Worm (Caenorhabditis elegans) whole organism, L4 larva: ENCODE data around the gene srsx-11.

Source experiments
- F10B5.3 ChIP-seq: sonication (generic microtip); optimal IDR thresholded peaks from 2 replicates; lab custom pipeline; 2016; ENCODE audit warnings: mild to moderate bottlenecking, missing genetic modification characterization, missing compliant biosample characterization
- F26F4.8 ChIP-seq: fragments of 200-800 bp; sonication (Bioruptor generic); conservative IDR thresholded peaks from 2 replicates; pipeline ENCODE4 v1.3.6; 2022; ENCODE audit warnings: missing genetic modification characterization, missing compliant biosample characterization
- R02D3.7 ChIP-seq: fragments of 150-350 bp; sonication (generic microtip); optimal IDR thresholded peaks from 3 replicates; lab custom pipeline; 2014; ENCODE audit warnings: missing biosample characterization, missing genetic modification characterization
- T20F7.1 ChIP-seq: fragments of 200-800 bp; sonication (Bioruptor generic); optimal IDR thresholded peaks from 2 replicates; lab custom pipeline; 2018; ENCODE audit warnings: mild to moderate bottlenecking, missing genetic modification characterization, missing compliant biosample characterization
- aha-1 ChIP-seq: fragments of 150-350 bp; peaks from one replicate; lab custom pipeline; 2014; ENCODE audit warnings: missing biosample characterization, missing genetic modification characterization
- ceh-20 ChIP-seq: fragments of 200-800 bp; sonication (Bioruptor generic); IDR thresholded peaks from 2 replicates; pipeline ENCODE4 v1.3.6; 2022; ENCODE audit warnings: missing genetic modification reagents, missing genetic modification characterization, missing compliant biosample characterization
- ceh-28 ChIP-seq: fragments of 150-350 bp; optimal IDR thresholded peaks from 2 replicates; lab custom pipeline; 2014; ENCODE audit warnings: missing biosample characterization, missing genetic modification reagents, missing genetic modification characterization
- ceh-82 ChIP-seq: sonication (generic microtip); optimal IDR thresholded peaks from 2 replicates; lab custom pipeline; 2017; ENCODE audit warnings: missing biosample characterization, missing genetic modification characterization
- daf-8 ChIP-seq: fragments of 200-800 bp; sonication (Bioruptor generic); IDR thresholded peaks from 2 replicates; pipeline ENCODE4 v1.3.6; 2022; ENCODE audit warnings: missing genetic modification characterization, missing compliant biosample characterization
- dpl-1 ChIP-seq: fragments of 150-350 bp; optimal IDR thresholded peaks from 2 replicates; lab custom pipeline; 2014; ENCODE audit warnings: missing biosample characterization, missing genetic modification reagents, missing genetic modification characterization
- fkh-10 ChIP-seq: fragments of 150-350 bp; optimal IDR thresholded peaks from 2 replicates; lab custom pipeline; 2014; ENCODE audit warnings: missing biosample characterization, missing genetic modification reagents, missing genetic modification characterization
- hif-1 ChIP-seq, 2 experiments: sonication (generic microtip); optimal IDR thresholded peaks; 2 replicates each; lab custom pipeline; 2016 to 2017; ENCODE audit warnings: missing compliant biosample characterization in 2 of 2, missing genetic modification characterization in 2 of 2, missing genetic modification reagents in 2 of 2, missing genotype in 2 of 2, mild to moderate bottlenecking in 1 of 2
- hmg-1.1 ChIP-seq: fragments of 200-800 bp; sonication (Bioruptor generic); IDR thresholded peaks from 2 replicates; pipeline ENCODE4 v1.3.6; 2022; ENCODE audit warnings: missing genetic modification reagents, missing genetic modification characterization, missing compliant biosample characterization
- lim-7 ChIP-seq: fragments of 200-800 bp; sonication (Bioruptor generic); IDR thresholded peaks from 2 replicates; pipeline ENCODE4 v1.3.6; 2022; ENCODE audit warnings: missing genetic modification characterization, missing compliant biosample characterization
- lin-1 ChIP-seq: fragments of 200-800 bp; sonication (Bioruptor generic); IDR thresholded peaks from 2 replicates; pipeline ENCODE4 v1.3.6; 2022; ENCODE audit warnings: missing genetic modification reagents, missing genetic modification characterization, missing compliant biosample characterization
- lin-38 ChIP-seq: fragments of 200-800 bp; sonication (Bioruptor generic); IDR thresholded peaks from 2 replicates; pipeline ENCODE4 v1.3.6; 2022; ENCODE audit warnings: missing genetic modification reagents, missing genetic modification characterization, missing compliant biosample characterization
- lin-39 ChIP-seq: fragments of 150-350 bp; optimal IDR thresholded peaks from 2 replicates; lab custom pipeline; 2014; ENCODE audit warnings: missing biosample characterization, missing genetic modification reagents, missing genetic modification characterization
- lir-3 ChIP-seq: sonication (generic microtip); optimal IDR thresholded peaks from 2 replicates; lab custom pipeline; 2016; ENCODE audit warnings: mild to moderate bottlenecking, missing genetic modification characterization, missing compliant biosample characterization
- mdl-1 ChIP-seq, 2 experiments: fragments of 150-350 bp in 1 of 2; sonication (generic microtip) in 1 of 2; optimal IDR thresholded peaks; 2 replicates each; lab custom pipeline; 2014 to 2017; ENCODE audit warnings: missing biosample characterization in 2 of 2, missing genetic modification characterization in 2 of 2
- mep-1 ChIP-seq: fragments of 150-350 bp; sonication (generic microtip); optimal IDR thresholded peaks from 3 replicates; lab custom pipeline; 2014; ENCODE audit warnings: missing biosample characterization, missing genetic modification characterization
- mxl-2 ChIP-seq: fragments of 200-800 bp; sonication (Bioruptor generic); conservative IDR thresholded peaks from 2 replicates; pipeline ENCODE4 v1.3.6; 2022; ENCODE audit warnings: missing genetic modification reagents, missing genetic modification characterization, missing compliant biosample characterization
- mxl-3 ChIP-seq: fragments of 200-800 bp; sonication (Bioruptor generic); optimal IDR thresholded peaks from 2 replicates; lab custom pipeline; 2018; ENCODE audit warnings: mild to moderate bottlenecking, missing genetic modification characterization, missing compliant biosample characterization
- nhr-42 ChIP-seq: fragments of 200-800 bp; sonication (Bioruptor generic); IDR thresholded peaks from 2 replicates; pipeline ENCODE4 v1.3.6; 2022; ENCODE audit warnings: missing genetic modification characterization, missing compliant biosample characterization
- nhr-76 ChIP-seq: fragments of 150-350 bp; optimal IDR thresholded peaks from 2 replicates; lab custom pipeline; 2014; ENCODE audit warnings: missing biosample characterization, missing genetic modification characterization
- rbr-2 ChIP-seq: sonication (generic microtip); optimal IDR thresholded peaks from 2 replicates; lab custom pipeline; 2016; ENCODE audit warnings: missing genotype, missing genetic modification characterization, missing compliant biosample characterization
- saeg-2 ChIP-seq: fragments of 200-800 bp; sonication (Bioruptor generic); IDR thresholded peaks from 2 replicates; pipeline ENCODE4 v1.3.6; 2022; ENCODE audit warnings: missing genetic modification reagents, missing genetic modification characterization, missing compliant biosample characterization
- sdz-12 ChIP-seq: fragments of 200-800 bp; sonication (Bioruptor generic); optimal IDR thresholded peaks from 2 replicates; lab custom pipeline; 2018; ENCODE audit warnings: mild to moderate bottlenecking, missing genetic modification characterization, missing compliant biosample characterization
- skn-1 ChIP-seq: fragments of 150-350 bp; optimal IDR thresholded peaks from 2 replicates; lab custom pipeline; 2014; ENCODE audit warnings: missing biosample characterization, missing genetic modification characterization
- unc-130 ChIP-seq: sonication (generic microtip); optimal IDR thresholded peaks from 2 replicates; lab custom pipeline; 2016; ENCODE audit warnings: missing genetic modification reagents, missing genetic modification characterization, missing compliant biosample characterization
- unc-39 ChIP-seq: sonication (generic microtip); optimal IDR thresholded peaks from 2 replicates; lab custom pipeline; 2017; ENCODE audit warnings: missing biosample characterization, missing genetic modification characterization
- unc-62 ChIP-seq, 3 experiments: fragments of 150-350 bp in 1 of 3; sonication (generic microtip); optimal IDR thresholded peaks in 2 of 3; peaks in 1 of 3; 1 replicate in 1 of 3; 2 replicates in 2 of 3; lab custom pipeline; 2014 to 2017; ENCODE audit warnings: missing biosample characterization in 3 of 3, missing genetic modification characterization in 3 of 3, missing genetic modification reagents in 3 of 3, missing genotype in 1 of 3
- zfp-2 ChIP-seq: sonication (generic microtip); optimal IDR thresholded peaks from 2 replicates; lab custom pipeline; 2016; ENCODE audit warnings: mild to moderate bottlenecking, missing genetic modification characterization, missing compliant biosample characterization
- zip-11 ChIP-seq: fragments of 200-800 bp; sonication (Bioruptor generic); IDR thresholded peaks from 2 replicates; pipeline ENCODE4 v1.3.6; 2022; ENCODE audit warnings: missing genetic modification characterization, missing compliant biosample characterization
- zip-2 ChIP-seq: fragments of 150-350 bp; optimal IDR thresholded peaks from 2 replicates; lab custom pipeline; 2014; ENCODE audit warnings: missing biosample characterization, missing genetic modification characterization
- ztf-11 ChIP-seq: fragments of 150-350 bp; optimal IDR thresholded peaks from 2 replicates; lab custom pipeline; 2014; ENCODE audit warnings: missing biosample characterization, missing genetic modification characterization
- ztf-7 ChIP-seq: fragments of 150-350 bp; optimal IDR thresholded peaks from 2 replicates; lab custom pipeline; 2014; ENCODE audit warnings: missing biosample characterization, missing genetic modification characterization

Gene srsx-11

ce11 chrV:4983091-4983490, 4.1 kb upstream of the srsx-11 start, which contains the start of gene srsx-13:
Gene srsx-13, minus strand, starts transcription at chrV:4983191.
- TF ChIP-seq ceh-82 (no peak), lin-39 (tag; lab: Kevin White, UChicago) (no peak), lim-7 (GFP tag; lab: Robert Waterston, UW) (no peak), ceh-28 (tag; lab: Kevin White, UChicago) (no peak), mep-1 (tag; lab: Kevin White, UChicago) (no peak), mxl-2 (GFP tag; lab: Robert Waterston, UW) (no peak), hif-1 (tag; optimal IDR thresholded peaks at IDR 0.05; lab: Kevin White, UChicago) (no peak), lin-38 (GFP tag; lab: Robert Waterston, UW) (no peak)

ce11 chrV:4980873-4981272, 1.9 kb upstream of the srsx-11 start, which contains the start of gene srsx-12:
Gene srsx-12, minus strand, starts transcription at chrV:4980973.
- TF ChIP-seq zip-11 (GFP tag; lab: Robert Waterston, UW) (no peak), nhr-42 (GFP tag; lab: Robert Waterston, UW) (no peak), zip-2 (tag; lab: Kevin White, UChicago) (no peak), zfp-2 (no peak), hmg-1.1 (GFP tag; lab: Robert Waterston, UW) (no peak), dpl-1 (no peak), saeg-2 (no peak), mxl-3 (GFP tag; lab: Kevin White, UChicago) (no peak), unc-62 (GFP tag; optimal IDR thresholded peaks at IDR 0.05 in 1 of 2; lab: Kevin White, UChicago) (no peak), unc-62 (tag; optimal IDR thresholded peaks at IDR 0.05; lab: Kevin White, UChicago) (no peak), mdl-1 (tag; optimal IDR thresholded peaks at IDR 0.05; lab: Kevin White, UChicago) (no peak), F26F4.8 (GFP tag; lab: Robert Waterston, UW) (no peak), skn-1 (tag; lab: Kevin White, UChicago) (no peak), sdz-12 (GFP tag; lab: Kevin White, UChicago) (no peak), lin-38 (GFP tag; lab: Robert Waterston, UW) (no peak), ztf-11 (tag; lab: Kevin White, UChicago) (no peak), rbr-2 (tag; lab: Kevin White, UChicago) (no peak), lin-1 (no peak), unc-39 (no peak), daf-8 (no peak), R02D3.7 (tag; lab: Kevin White, UChicago) (no peak)

- TF ChIP-seq zip-11 (GFP tag; lab: Robert Waterston, UW) (no peak), aha-1 (tag; lab: Kevin White, UChicago) (peak; percentile 98)
- TF ChIP-seq, all 104 proteins: peak for 1
Observed at ce11 chrV:4980094-4980493, 1.1 kb upstream of the srsx-11 start.

ce11 chrV:4977539-4977938, 1.4 kb downstream of the srsx-11 start:
- TF ChIP-seq lin-1 (no peak), lir-3 (tag; lab: Kevin White, UChicago) (no peak), F10B5.3 (no peak), ztf-7 (tag; lab: Kevin White, UChicago) (no peak), ceh-20 (GFP tag; lab: Robert Waterston, UW) (no peak), T20F7.1 (no peak), fkh-10 (no peak), unc-130 (GFP tag; lab: Kevin White, UChicago) (no peak)

- no peak for TF ChIP-seq nhr-76 (tag; lab: Kevin White, UChicago)
- TF ChIP-seq aha-1 (tag; lab: Kevin White, UChicago): peak; percentile 53
- TF ChIP-seq, all 104 proteins: peak for 1
Observed at ce11 chrV:4975140-4975539, 3.8 kb downstream of the srsx-11 start, which contains the start of gene F26G5.1. Gene F26G5.1, plus strand, starts transcription at chrV:4975478.
